ENCODE assay signal across 3 worm cellular contexts in genomic region chrV:11443503-11443902, ce11.
A peak's percentile ranks its signal among the peaks of the same experiment; 100 is the strongest.
TF ChIP-seq lines count a peak whose summit lies in the region.

Gene F57B7.2, minus strand, starts transcription at chrV:11443603.

TF ChIP-seq in whole organism, L1 larva, 84 proteins besides CTCF, POLR2A, EP300 and RAD21:
- TF ChIP-seq lin-14 (GFP tag; optimal IDR thresholded peaks at IDR 0.05; lab: Kevin White, UChicago) (peak; percentile 38), nhr-20 (tag; optimal IDR thresholded peaks at IDR 0.05; lab: Kevin White, UChicago) (no peak)

TF ChIP-seq in whole organism, L2 larva, 48 proteins besides CTCF, POLR2A, EP300 and RAD21:
- peak; percentile 7 for TF ChIP-seq sma-9 (GFP tag; optimal IDR thresholded peaks at IDR 0.05; lab: Kevin White, UChicago)
- no peak for TF ChIP-seq sma-9 (tag; optimal IDR thresholded peaks at IDR 0.05; lab: Kevin White, UChicago)
- TF ChIP-seq ama-1 (optimal IDR thresholded peaks at IDR 0.05; lab: Kevin White, UChicago), result no peak
- peak; percentile 2 for TF ChIP-seq mab-5 (tag; optimal IDR thresholded peaks at IDR 0.05; lab: Kevin White, UChicago)

TF ChIP-seq in whole organism, L3 larva, 47 proteins besides CTCF, POLR2A, EP300 and RAD21:
- TF ChIP-seq unc-62 (GFP tag; optimal IDR thresholded peaks at IDR 0.05; lab: Kevin White, UChicago), result peak; percentile 6
- TF ChIP-seq nhr-23 (tag; optimal IDR thresholded peaks at IDR 0.05; lab: Kevin White, UChicago), result no peak
- peak; percentile 16 for TF ChIP-seq nfya-1 (tag; optimal IDR thresholded peaks at IDR 0.05; lab: Kevin White, UChicago; ENCODE audit: insufficient read depth)
- TF ChIP-seq elt-3 (tag; optimal IDR thresholded peaks at IDR 0.05; lab: Kevin White, UChicago), result no peak
- no peak for TF ChIP-seq fos-1 (tag; optimal IDR thresholded peaks at IDR 0.05; lab: Kevin White, UChicago)
